Worm (Caenorhabditis elegans) whole organism, midembryonic: ENCODE results near the gene fbxb-92.

Source experiments
- T22C8.4 ChIP-seq: fragments of 200-800 bp; sonication (Bioruptor generic); IDR thresholded peaks from 2 replicates; pipeline ENCODE4 v1.3.6; 2022; ENCODE audit warnings: missing genetic modification characterization, missing compliant biosample characterization
- cog-1 ChIP-seq: sonication (generic microtip); optimal IDR thresholded peaks from 2 replicates; lab custom pipeline; 2016; ENCODE audit warnings: missing genetic modification characterization, missing compliant biosample characterization
- flt-1 ChIP-seq: fragments of 200-800 bp; sonication (Bioruptor generic); IDR thresholded peaks from 2 replicates; pipeline ENCODE4 v1.3.6; 2022; ENCODE audit warnings: missing genetic modification characterization, missing compliant biosample characterization
- klf-2 ChIP-seq: fragments of 200-800 bp; sonication (Bioruptor generic); conservative IDR thresholded peaks from 2 replicates; pipeline ENCODE4 v1.3.6; 2022; ENCODE audit warnings: missing genetic modification reagents, missing genetic modification characterization, missing compliant biosample characterization
- med-1 ChIP-seq: sonication (generic microtip); optimal IDR thresholded peaks from 2 replicates; lab custom pipeline; 2017; ENCODE audit warnings: missing genetic modification characterization, mild to moderate bottlenecking, missing compliant biosample characterization, antibody characterized with exemption, missing genetic modification reagents; ENCODE audit not compliant: insufficient read depth
- tab-1 ChIP-seq: fragments of 200-800 bp; sonication (Bioruptor generic); IDR thresholded peaks from 2 replicates; pipeline ENCODE4 v1.3.6; 2022; ENCODE audit warnings: missing genetic modification characterization, missing compliant biosample characterization
- ztf-23 ChIP-seq: fragments of 200-800 bp; sonication (Bioruptor generic); IDR thresholded peaks from 2 replicates; pipeline ENCODE4 v1.3.6; 2022; ENCODE audit warnings: missing genetic modification reagents, missing genetic modification characterization, missing compliant biosample characterization
- ztf-29 ChIP-seq: fragments of 200-800 bp; sonication (Bioruptor generic); IDR thresholded peaks from 2 replicates; pipeline ENCODE4 v1.3.6; 2022; ENCODE audit warnings: missing genetic modification reagents, missing genetic modification characterization, missing compliant biosample characterization

- TF ChIP-seq med-1 (GFP tag; lab: Kevin White, UChicago) (no peak), T22C8.4 (GFP tag; lab: Robert Waterston, UW) (no peak), tab-1 (no peak), flt-1 (GFP tag; lab: Robert Waterston, UW) (no peak), ztf-29 (GFP tag; lab: Robert Waterston, UW) (no peak), cog-1 (tag; lab: Kevin White, UChicago) (no peak), ztf-23 (GFP tag; lab: Robert Waterston, UW) (no peak), klf-2 (GFP tag; lab: Robert Waterston, UW) (no peak)
Observed at ce11 chrII:3785756-3786155, 38.5 kb upstream of the fbxb-92 start.
